Worm (Caenorhabditis elegans) whole organism, late embryonic: ENCODE data around the gene nstp-10.

Source experiments
- dmd-4 ChIP-seq: sonication (generic microtip); optimal IDR thresholded peaks from 2 replicates; lab custom pipeline; 2016; ENCODE audit warnings: borderline replicate concordance, missing genetic modification characterization, missing compliant biosample characterization
- hlh-8 ChIP-seq: sonication (generic microtip); optimal IDR thresholded peaks from 2 replicates; lab custom pipeline; 2016; ENCODE audit warnings: missing genotype, missing genetic modification characterization, missing compliant biosample characterization
- pqm-1 ChIP-seq: sonication (generic microtip); optimal IDR thresholded peaks from 2 replicates; lab custom pipeline; 2016; ENCODE audit warnings: missing genetic modification characterization, missing compliant biosample characterization
- sdc-2 ChIP-seq: sonication (generic microtip); optimal IDR thresholded peaks from 2 replicates; lab custom pipeline; 2016; ENCODE audit warnings: missing genotype, missing genetic modification characterization, missing compliant biosample characterization
- tbx-2 ChIP-seq: sonication (generic microtip); optimal IDR thresholded peaks from 2 replicates; lab custom pipeline; 2016; ENCODE audit warnings: missing genetic modification characterization, missing compliant biosample characterization
- unc-86 ChIP-seq: sonication (generic microtip); optimal IDR thresholded peaks from 2 replicates; lab custom pipeline; 2016; ENCODE audit warnings: missing genetic modification characterization, missing compliant biosample characterization
- ztf-16 ChIP-seq: sonication (generic microtip); optimal IDR thresholded peaks from 2 replicates; lab custom pipeline; 2017; ENCODE audit warnings: missing genetic modification characterization, missing compliant biosample characterization

DNA sequence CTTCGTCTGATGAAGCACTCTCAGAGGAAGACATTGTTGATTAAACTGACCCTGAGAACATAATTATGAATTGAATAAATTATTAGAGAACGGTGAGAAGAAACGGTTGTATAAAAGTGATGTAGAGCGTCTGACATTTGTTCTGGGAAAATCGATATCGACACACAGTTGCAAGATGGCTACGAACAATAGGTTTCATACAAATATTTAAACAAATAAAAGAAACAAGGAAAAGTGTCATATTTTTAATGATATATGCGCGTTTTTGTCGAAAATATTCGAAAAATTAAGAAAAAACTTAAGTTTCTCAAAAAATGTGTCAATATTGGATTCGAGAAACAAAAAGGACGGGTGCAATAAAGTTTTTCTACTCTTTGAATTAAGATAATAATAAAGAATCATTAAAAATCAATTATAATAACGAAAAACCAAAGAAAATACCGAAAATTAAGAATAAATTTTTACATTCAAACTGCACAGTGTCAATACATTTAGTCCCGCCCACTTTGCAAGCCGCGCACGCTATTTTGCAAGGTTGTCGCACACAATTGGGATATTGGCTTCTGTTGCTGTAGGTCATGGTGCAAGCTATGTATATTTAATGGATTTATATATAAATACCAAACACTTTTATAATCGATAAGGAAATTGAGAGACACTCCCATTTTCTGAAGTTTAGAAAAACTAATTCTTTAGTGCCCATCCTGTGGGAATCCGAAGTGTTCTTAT lies 33.1 kb upstream of the nstp-10 start, which contains the start of gene rtfo-1:
- TF ChIP-seq unc-86 (no peak), pqm-1 (tag; lab: Kevin White, UChicago) (no peak), ztf-16 (no peak), tbx-2 (tag; lab: Kevin White, UChicago) (peak; percentile 46), dmd-4 (no peak), sdc-2 (tag; lab: Kevin White, UChicago) (no peak), hlh-8 (tag; lab: Kevin White, UChicago) (peak; percentile 2)
